Worm (Caenorhabditis elegans): ENCODE results near the gene nep-6.

nep-6 gene

ce11 chrII:3378275-3378674 lies 38.4 kb upstream of the nep-6 start, which contains the start of gene Y49F6C.2:
Y49F6C.2 (plus strand) TSS chrII:3378575.
- TF ChIP-seq aly-1 (tag; optimal IDR thresholded peaks at IDR 0.05), result no peak

ce11 chrII:3381510-3381909 lies 35.1 kb upstream of the nep-6 start, which contains the start of gene T06D4.1:
T06D4.1 (plus strand) TSS chrII:3381830.
- TF ChIP-seq hmg-4 (GFP tag; optimal IDR thresholded peaks at IDR 0.05) (no peak), sea-1 (GFP tag; conservative IDR thresholded peaks at IDR 0.05) (no peak), B0310.2 (tag; optimal IDR thresholded peaks at IDR 0.05) (no peak), pes-1 (GFP tag; IDR thresholded peaks at IDR 0.05) (no peak), tra-4 (tag; optimal IDR thresholded peaks at IDR 0.05) (no peak), flt-1 (GFP tag; IDR thresholded peaks at IDR 0.05) (no peak), ceh-13 (GFP tag; optimal IDR thresholded peaks at IDR 0.05) (no peak), scrt-1 (GFP tag; IDR thresholded peaks at IDR 0.05) (no peak), ceh-36 (tag; optimal IDR thresholded peaks at IDR 0.05) (no peak), tbx-11 (GFP tag; IDR thresholded peaks at IDR 0.05) (no peak), tbx-37 (GFP tag; conservative IDR thresholded peaks at IDR 0.05) (no peak), F13C5.2 (tag; optimal IDR thresholded peaks at IDR 0.05) (no peak), aly-1 (tag; optimal IDR thresholded peaks at IDR 0.05) (no peak), hmbx-1 (tag; optimal IDR thresholded peaks at IDR 0.05) (no peak), hnd-1 (tag; optimal IDR thresholded peaks at IDR 0.05) (no peak), ama-1 (optimal IDR thresholded peaks at IDR 0.05) (no peak), ets-7 (tag; optimal IDR thresholded peaks at IDR 0.05) (no peak)

DNA sequence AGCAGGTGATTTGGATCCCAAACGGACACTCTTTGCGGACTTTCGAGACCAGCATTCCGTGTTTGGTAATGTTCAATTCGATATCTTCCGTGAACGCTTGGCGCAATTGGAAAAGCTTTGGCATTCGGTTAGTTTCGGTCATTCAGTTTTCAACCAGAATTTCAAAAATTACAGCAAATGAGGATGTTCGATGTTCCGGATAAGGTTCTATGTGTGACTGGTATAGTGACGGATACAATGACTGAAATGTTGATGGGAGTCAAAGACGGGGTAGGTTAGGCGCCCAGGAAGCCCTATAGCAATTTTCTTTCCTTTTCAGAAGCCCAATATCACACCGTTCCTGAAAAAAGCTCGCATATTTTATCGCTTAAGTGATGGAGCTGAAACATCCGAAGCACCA lies 33.5 kb upstream of the nep-6 start:
- no peak for TF ChIP-seq B0310.2 (tag; optimal IDR thresholded peaks at IDR 0.05)
- TF ChIP-seq hmbx-1 (tag; optimal IDR thresholded peaks at IDR 0.05), result no peak
- TF ChIP-seq ama-1 (optimal IDR thresholded peaks at IDR 0.05), result no peak
- no peak for TF ChIP-seq ets-7 (tag; optimal IDR thresholded peaks at IDR 0.05)
- no peak for TF ChIP-seq ceh-36 (tag; optimal IDR thresholded peaks at IDR 0.05)
- TF ChIP-seq tbx-11 (GFP tag; IDR thresholded peaks at IDR 0.05), result no peak
- no peak for TF ChIP-seq flt-1 (GFP tag; IDR thresholded peaks at IDR 0.05)
- TF ChIP-seq pes-1 (GFP tag; IDR thresholded peaks at IDR 0.05), result no peak
- no peak for TF ChIP-seq aly-1 (tag; optimal IDR thresholded peaks at IDR 0.05)
- no peak for TF ChIP-seq sea-1 (GFP tag; conservative IDR thresholded peaks at IDR 0.05)
- no peak for TF ChIP-seq tra-4 (tag; optimal IDR thresholded peaks at IDR 0.05)

DNA sequence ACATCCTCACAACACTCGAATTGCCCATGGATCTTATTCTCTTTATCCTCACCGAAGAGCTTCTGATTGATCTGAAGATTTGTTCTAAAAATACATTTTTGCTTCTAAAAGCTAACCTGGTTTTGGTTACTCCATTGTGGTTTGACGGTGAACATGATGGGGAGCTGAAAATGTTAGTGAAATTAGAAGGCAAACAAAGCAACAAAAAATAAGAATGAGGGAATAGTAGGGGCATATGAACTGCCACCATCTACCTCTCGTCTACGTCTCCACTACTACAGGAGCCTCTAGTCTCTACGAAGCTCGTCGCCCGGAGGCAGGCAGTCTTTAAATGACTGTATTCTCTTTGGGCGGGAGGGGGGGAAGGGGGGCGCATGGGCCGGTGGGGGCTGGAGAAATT lies 30.9 kb upstream of the nep-6 start, which contains the start of gene T06D4.2:
TSS of gene T06D4.2 (minus strand) at position 170 of the 400 bp plus-strand sequence.
- TF ChIP-seq ets-7 (tag; optimal IDR thresholded peaks at IDR 0.05) (no peak), B0310.2 (tag; optimal IDR thresholded peaks at IDR 0.05) (no peak), flt-1 (GFP tag; IDR thresholded peaks at IDR 0.05) (no peak), F13C5.2 (tag; optimal IDR thresholded peaks at IDR 0.05) (no peak)

- TF ChIP-seq ceh-13 (GFP tag; optimal IDR thresholded peaks at IDR 0.05) (no peak), aly-1 (tag; optimal IDR thresholded peaks at IDR 0.05) (no peak), ceh-36 (tag; optimal IDR thresholded peaks at IDR 0.05) (no peak), pes-1 (GFP tag; IDR thresholded peaks at IDR 0.05) (no peak), scrt-1 (GFP tag; IDR thresholded peaks at IDR 0.05) (no peak), hmbx-1 (tag; optimal IDR thresholded peaks at IDR 0.05) (no peak), tra-4 (tag; optimal IDR thresholded peaks at IDR 0.05) (no peak), ama-1 (optimal IDR thresholded peaks at IDR 0.05) (no peak), F13C5.2 (tag; optimal IDR thresholded peaks at IDR 0.05) (no peak)
Observed at ce11 chrII:3387503-3387902, 29.1 kb upstream of the nep-6 start, which contains the start of gene T06D4.6. T06D4.6 (minus strand) TSS chrII:3387603.

DNA sequence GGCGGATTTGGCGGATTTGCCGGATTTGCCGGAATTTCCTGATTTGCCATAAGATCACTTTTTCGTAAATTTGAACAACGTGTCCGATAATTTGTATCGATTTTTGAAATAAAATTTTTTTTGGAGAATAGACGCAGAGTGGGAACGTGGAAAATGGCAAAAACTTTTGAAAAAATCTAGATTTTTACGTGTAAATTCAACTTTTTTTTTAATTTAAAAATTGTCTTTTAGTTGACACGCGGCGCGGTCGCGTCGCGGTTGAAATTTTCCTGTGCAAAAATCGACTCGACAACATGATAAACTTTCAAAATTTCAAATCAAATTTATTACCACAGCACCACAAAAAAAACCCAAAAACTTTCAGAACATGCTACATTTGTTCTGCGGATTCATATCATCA lies 21.1 kb upstream of the nep-6 start, which contains the start of gene nep-20:
TSS of gene nep-20 (minus strand) at position 101 of the 400 bp plus-strand sequence.
- TF ChIP-seq F13C5.2 (tag; optimal IDR thresholded peaks at IDR 0.05) (no peak), aly-1 (tag; optimal IDR thresholded peaks at IDR 0.05) (no peak), ets-7 (tag; optimal IDR thresholded peaks at IDR 0.05) (no peak), hmg-4 (GFP tag; optimal IDR thresholded peaks at IDR 0.05) (no peak), tra-4 (tag; optimal IDR thresholded peaks at IDR 0.05) (no peak), hmbx-1 (tag; optimal IDR thresholded peaks at IDR 0.05) (no peak), tbx-37 (GFP tag; conservative IDR thresholded peaks at IDR 0.05) (no peak), pes-1 (GFP tag; IDR thresholded peaks at IDR 0.05) (no peak), ama-1 (optimal IDR thresholded peaks at IDR 0.05) (no peak), hnd-1 (tag; optimal IDR thresholded peaks at IDR 0.05) (no peak)

DNA sequence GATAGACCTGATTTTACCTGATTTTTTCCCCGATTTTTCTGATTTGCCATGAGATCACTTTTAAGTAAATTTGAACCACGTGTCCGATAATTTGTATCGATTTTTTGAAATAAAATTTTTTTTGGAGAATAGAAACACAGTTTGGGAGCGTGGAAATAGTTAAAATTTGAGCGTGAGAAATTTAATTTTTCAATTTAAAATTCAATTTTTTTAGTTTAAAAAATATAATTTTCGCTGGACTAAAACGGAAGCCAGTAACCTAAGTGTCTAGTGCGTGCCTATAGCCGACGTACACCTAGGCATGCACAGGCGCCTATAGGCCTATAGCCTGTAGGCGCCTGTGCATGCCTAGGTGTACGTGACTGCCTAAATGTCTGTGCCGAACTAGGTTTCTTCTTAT lies 17.4 kb upstream of the nep-6 start, which contains the start of gene nep-9:
TSS of gene nep-9 (minus strand) at position 101 of the 400 bp plus-strand sequence.
- TF ChIP-seq ceh-36 (tag; optimal IDR thresholded peaks at IDR 0.05) (no peak), tbx-37 (GFP tag; conservative IDR thresholded peaks at IDR 0.05) (no peak), hnd-1 (tag; optimal IDR thresholded peaks at IDR 0.05) (no peak), ets-7 (tag; optimal IDR thresholded peaks at IDR 0.05) (no peak), pes-1 (GFP tag; IDR thresholded peaks at IDR 0.05) (no peak), aly-1 (tag; optimal IDR thresholded peaks at IDR 0.05) (no peak), tra-4 (tag; optimal IDR thresholded peaks at IDR 0.05) (no peak), ama-1 (optimal IDR thresholded peaks at IDR 0.05) (no peak), flt-1 (GFP tag; IDR thresholded peaks at IDR 0.05) (no peak), F13C5.2 (tag; optimal IDR thresholded peaks at IDR 0.05) (no peak), B0310.2 (tag; optimal IDR thresholded peaks at IDR 0.05) (no peak), hmbx-1 (tag; optimal IDR thresholded peaks at IDR 0.05) (no peak), hmg-4 (GFP tag; optimal IDR thresholded peaks at IDR 0.05) (no peak), scrt-1 (GFP tag; IDR thresholded peaks at IDR 0.05) (no peak), tbx-11 (GFP tag; IDR thresholded peaks at IDR 0.05) (no peak), sea-1 (GFP tag; conservative IDR thresholded peaks at IDR 0.05) (no peak), ceh-13 (GFP tag; optimal IDR thresholded peaks at IDR 0.05) (no peak)

DNA sequence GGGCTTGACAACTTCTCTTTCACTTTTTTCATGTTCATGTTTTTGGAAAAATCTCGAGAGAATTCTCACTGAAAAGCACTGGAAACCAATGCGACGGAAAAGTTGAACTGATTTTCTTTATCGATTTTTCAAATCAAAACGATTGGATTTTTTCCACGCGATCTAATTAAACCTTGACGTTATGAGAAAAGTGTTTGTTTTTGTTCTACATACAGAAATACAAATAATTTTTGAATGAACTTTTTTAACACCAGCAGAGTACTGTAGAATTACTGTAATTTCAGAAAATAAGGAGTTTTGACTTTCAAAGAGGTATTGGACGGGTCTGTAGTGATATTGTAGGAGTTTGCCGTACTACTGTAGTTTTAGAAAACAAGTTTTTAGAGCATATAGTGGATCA lies 13.8 kb upstream of the nep-6 start, which contains the start of gene nep-10:
TSS of gene nep-10 (minus strand) at position 101 of the 400 bp plus-strand sequence.
- TF ChIP-seq flt-1 (GFP tag; IDR thresholded peaks at IDR 0.05) (no peak), ceh-36 (tag; optimal IDR thresholded peaks at IDR 0.05) (no peak), hnd-1 (tag; optimal IDR thresholded peaks at IDR 0.05) (no peak), ceh-13 (GFP tag; optimal IDR thresholded peaks at IDR 0.05) (no peak), tra-4 (tag; optimal IDR thresholded peaks at IDR 0.05) (no peak), F13C5.2 (tag; optimal IDR thresholded peaks at IDR 0.05) (no peak), sea-1 (GFP tag; conservative IDR thresholded peaks at IDR 0.05) (no peak), ama-1 (optimal IDR thresholded peaks at IDR 0.05) (no peak), hmbx-1 (tag; optimal IDR thresholded peaks at IDR 0.05) (no peak), tbx-37 (GFP tag; conservative IDR thresholded peaks at IDR 0.05) (no peak), ets-7 (tag; optimal IDR thresholded peaks at IDR 0.05) (no peak), aly-1 (tag; optimal IDR thresholded peaks at IDR 0.05) (no peak), hmg-4 (GFP tag; optimal IDR thresholded peaks at IDR 0.05) (no peak), scrt-1 (GFP tag; IDR thresholded peaks at IDR 0.05) (no peak), B0310.2 (tag; optimal IDR thresholded peaks at IDR 0.05) (no peak), tbx-11 (GFP tag; IDR thresholded peaks at IDR 0.05) (no peak), pes-1 (GFP tag; IDR thresholded peaks at IDR 0.05) (no peak)

Measured in whole organism, early embryonic.